Fruit fly (Drosophila melanogaster) whole organism, prepupa: ENCODE measurements around the gene CG5087.

Experiments used
- CG15336 ChIP-seq: fragments of 200-800 bp; sonication (Bioruptor generic); IDR thresholded peaks from 2 replicates; pipeline ENCODE4 v1.3.6; 2022; ENCODE audit warnings: missing biosample characterization, missing genetic modification characterization
- CG1621 ChIP-seq: fragments of 200-800 bp; sonication (Bioruptor generic); optimal IDR thresholded peaks from 3 replicates; lab custom pipeline; 2018; ENCODE audit warnings: missing biosample characterization, mild to moderate bottlenecking, missing genetic modification characterization
- CG16779 ChIP-seq: fragments of 200-800 bp; sonication (Bioruptor generic); optimal IDR thresholded peaks from 3 replicates; lab custom pipeline; 2017; ENCODE audit warnings: missing biosample characterization, mild to moderate bottlenecking, missing genetic modification characterization
- CG31627 ChIP-seq: fragments of 200-800 bp; sonication (Bioruptor generic); optimal IDR thresholded peaks from 3 replicates; lab custom pipeline; 2016; ENCODE audit warnings: missing biosample characterization, missing genetic modification characterization
- CG32006 ChIP-seq: fragments of 200-800 bp; sonication (Bioruptor generic); optimal IDR thresholded peaks from 3 replicates; lab custom pipeline; 2017; ENCODE audit warnings: missing biosample characterization, mild to moderate bottlenecking, missing genetic modification characterization
- CG3919 ChIP-seq: fragments of 200-800 bp; sonication (Bioruptor generic); optimal IDR thresholded peaks from 3 replicates; lab custom pipeline; 2016; ENCODE audit warnings: missing biosample characterization, missing genetic modification characterization
- CG4318 ChIP-seq: fragments of 200-800 bp; sonication (Bioruptor generic); optimal IDR thresholded peaks from 3 replicates; lab custom pipeline; 2017; ENCODE audit warnings: missing biosample characterization, mild to moderate bottlenecking, missing genetic modification characterization
- CG6163 ChIP-seq: fragments of 200-800 bp; sonication (Bioruptor generic); IDR thresholded peaks from 3 replicates; pipeline ENCODE4 v1.3.6; 2022; ENCODE audit warnings: missing biosample characterization, missing genetic modification characterization
- CG6276 ChIP-seq: fragments of 200-800 bp; sonication (Bioruptor generic); optimal IDR thresholded peaks from 2 replicates; lab custom pipeline; 2017; ENCODE audit warnings: missing biosample characterization, mild to moderate bottlenecking, missing genetic modification characterization
- CG6808 ChIP-seq: fragments of 200-800 bp; sonication (Bioruptor generic); optimal IDR thresholded peaks from 3 replicates; lab custom pipeline; 2017; ENCODE audit warnings: missing biosample characterization, missing genetic modification characterization, mild to moderate bottlenecking, moderate library complexity, missing genetic modification reagents
- CG7368 ChIP-seq: fragments of 200-800 bp; sonication (Bioruptor generic); optimal IDR thresholded peaks from 3 replicates; lab custom pipeline; 2016; ENCODE audit warnings: missing biosample characterization, missing genetic modification characterization
- CG8119 ChIP-seq: fragments of 200-800 bp; sonication (Bioruptor generic); IDR thresholded peaks from 3 replicates; pipeline ENCODE4 v1.3.6; 2022; ENCODE audit warnings: missing biosample characterization, missing genetic modification characterization
- Eip75B ChIP-seq: fragments of 200-800 bp; sonication (Bioruptor generic); optimal IDR thresholded peaks from 3 replicates; lab custom pipeline; 2016; ENCODE audit warnings: missing biosample characterization, missing genetic modification characterization
- Eip78C ChIP-seq: fragments of 200-800 bp; sonication (Bioruptor generic); peaks from one replicate; lab custom pipeline; 2016; ENCODE audit warnings: missing biosample characterization, missing genetic modification characterization
- Ets21C ChIP-seq: fragments of 200-800 bp; sonication (Bioruptor generic); optimal IDR thresholded peaks from 3 replicates; lab custom pipeline; 2016; ENCODE audit warnings: missing biosample characterization, missing genetic modification characterization
- Gug ChIP-seq: fragments of 200-800 bp; sonication (Bioruptor generic); IDR thresholded peaks from 2 replicates; pipeline ENCODE4 v1.3.6; 2022; ENCODE audit warnings: missing biosample characterization, missing genetic modification characterization
- Hr4 ChIP-seq: fragments of 200-800 bp; sonication (Bioruptor generic); optimal IDR thresholded peaks from 3 replicates; lab custom pipeline; 2016; ENCODE audit warnings: missing biosample characterization, missing genetic modification characterization
- Lpt ChIP-seq: fragments of 200-800 bp; sonication (Bioruptor generic); optimal IDR thresholded peaks from 3 replicates; lab custom pipeline; 2016; ENCODE audit warnings: missing biosample characterization, missing genetic modification characterization
- OdsH ChIP-seq: fragments of 200-800 bp; sonication (Bioruptor generic); optimal IDR thresholded peaks from 3 replicates; lab custom pipeline; 2016; ENCODE audit warnings: missing biosample characterization, missing genetic modification characterization
- Smox ChIP-seq: fragments of 200-800 bp; sonication (Bioruptor generic); optimal IDR thresholded peaks from 3 replicates; lab custom pipeline; 2016; ENCODE audit warnings: missing biosample characterization, missing genetic modification characterization
- Sox102F ChIP-seq: fragments of 200-800 bp; sonication (Bioruptor generic); optimal IDR thresholded peaks from 2 replicates; lab custom pipeline; 2016; ENCODE audit warnings: missing biosample characterization, mild to moderate bottlenecking, missing genetic modification characterization
- Sox15 ChIP-seq: fragments of 200-800 bp; sonication (Bioruptor generic); optimal IDR thresholded peaks from 3 replicates; lab custom pipeline; 2016; ENCODE audit warnings: missing biosample characterization, missing genetic modification characterization
- achi ChIP-seq: fragments of 200-800 bp; sonication (Bioruptor generic); optimal IDR thresholded peaks from 3 replicates; lab custom pipeline; 2016; ENCODE audit warnings: missing biosample characterization, missing genetic modification characterization
- acj6 ChIP-seq: fragments of 200-800 bp; sonication (Bioruptor generic); optimal IDR thresholded peaks from 3 replicates; lab custom pipeline; 2016; ENCODE audit warnings: missing biosample characterization, missing genetic modification characterization
- cyc ChIP-seq: fragments of 200-800 bp; sonication (Bioruptor generic); optimal IDR thresholded peaks from 3 replicates; lab custom pipeline; 2016; ENCODE audit warnings: missing biosample characterization, missing genetic modification characterization
- dac ChIP-seq: fragments of 200-800 bp; sonication (Bioruptor generic); optimal IDR thresholded peaks from 2 replicates; lab custom pipeline; 2017; ENCODE audit warnings: missing biosample characterization, mild to moderate bottlenecking, missing genetic modification characterization
- dsx ChIP-seq: fragments of 200-800 bp; optimal IDR thresholded peaks from 3 replicates; lab custom pipeline; 2019; ENCODE audit warnings: missing biosample characterization, mild to moderate bottlenecking, missing genetic modification characterization, moderate library complexity; ENCODE audit not compliant: poor library complexity, severe bottlenecking
- esn ChIP-seq: fragments of 200-800 bp; sonication (Bioruptor generic); optimal IDR thresholded peaks from 2 replicates; lab custom pipeline; 2016; ENCODE audit warnings: missing biosample characterization, mild to moderate bottlenecking, missing genetic modification characterization, moderate library complexity
- fd59A ChIP-seq: fragments of 200-800 bp; sonication (Bioruptor generic); optimal IDR thresholded peaks from 2 replicates; lab custom pipeline; 2017; ENCODE audit warnings: missing biosample characterization, mild to moderate bottlenecking, missing genetic modification characterization, missing genetic modification reagents
- fd85E ChIP-seq: fragments of 200-800 bp; sonication (Bioruptor generic); optimal IDR thresholded peaks from 3 replicates; lab custom pipeline; 2016; ENCODE audit warnings: missing biosample characterization, missing genetic modification characterization
- fkh ChIP-seq: fragments of 200-800 bp; sonication (Bioruptor generic); optimal IDR thresholded peaks from 3 replicates; lab custom pipeline; 2017; ENCODE audit warnings: missing biosample characterization, mild to moderate bottlenecking, missing genetic modification characterization, moderate library complexity
- net ChIP-seq: fragments of 200-800 bp; sonication (Bioruptor generic); optimal IDR thresholded peaks from 3 replicates; lab custom pipeline; 2016; ENCODE audit warnings: missing biosample characterization, missing genetic modification characterization
- pdm3 ChIP-seq: fragments of 200-800 bp; sonication (Bioruptor generic); optimal IDR thresholded peaks from 3 replicates; lab custom pipeline; 2016; ENCODE audit warnings: missing biosample characterization, missing genetic modification characterization
- salr ChIP-seq, 2 experiments: fragments of 200-800 bp; sonication (Bioruptor generic); optimal IDR thresholded peaks; 3 replicates each; lab custom pipeline; 2016 to 2018; ENCODE audit warnings: missing biosample characterization in 2 of 2, missing genetic modification characterization in 2 of 2, mild to moderate bottlenecking in 1 of 2
- ss ChIP-seq, 2 experiments: fragments of 200-800 bp; sonication (Bioruptor generic); optimal IDR thresholded peaks; 2 replicates in 1 of 2; 3 replicates in 1 of 2; lab custom pipeline; 2017 to 2018; ENCODE audit warnings: mild to moderate bottlenecking in 2 of 2, missing biosample characterization in 2 of 2, missing genetic modification characterization in 2 of 2, moderate library complexity in 1 of 2
- topi ChIP-seq: fragments of 200-800 bp; sonication (Bioruptor generic); optimal IDR thresholded peaks from 3 replicates; lab custom pipeline; 2016; ENCODE audit warnings: missing biosample characterization, missing genetic modification characterization

CG5087 gene

DNA sequence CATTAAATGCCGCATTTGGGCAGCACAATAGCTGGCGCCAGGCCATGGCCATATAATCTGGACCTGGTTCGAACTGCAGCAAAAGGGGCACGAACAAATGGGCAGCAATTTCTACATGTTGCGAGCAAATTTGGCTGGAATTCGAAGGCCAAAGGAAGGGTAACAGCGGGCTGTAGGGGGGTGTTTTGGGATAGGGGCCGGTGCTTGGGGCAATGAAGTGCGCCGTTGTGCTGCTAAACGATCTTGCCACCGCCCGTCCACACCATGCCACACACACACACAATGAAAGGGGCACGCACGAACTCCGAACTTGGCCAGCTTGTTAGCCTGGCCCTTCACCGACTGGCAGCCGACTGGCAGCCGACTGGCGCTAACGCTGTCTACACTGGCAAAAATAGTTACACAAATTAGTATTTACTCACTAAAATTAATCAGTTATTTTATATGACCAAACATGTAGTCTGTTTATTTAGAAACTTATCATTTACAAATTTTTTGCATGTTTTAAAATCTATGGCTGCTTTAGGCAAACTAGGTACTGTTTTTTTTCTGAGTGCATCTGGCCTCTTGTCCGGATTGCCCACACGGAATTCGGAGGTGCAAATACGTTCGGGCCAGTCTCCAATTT is 36.1 kb downstream of the CG5087 start (continued):
- TF ChIP-seq CG6276 (GFP tag; lab: Kevin White, UChicago) (no peak), CG1621 (tag; lab: Kevin White, UChicago) (no peak), topi (GFP tag; lab: Kevin White, UChicago) (peak; percentile 81), esn (GFP tag; lab: Kevin White, UChicago) (peak; percentile 56), fd59A (GFP tag; lab: Kevin White, UChicago) (no peak), CG7368 (GFP tag; lab: Kevin White, UChicago) (peak; percentile 73), fkh (GFP tag; lab: Kevin White, UChicago) (no peak), fd85E (peak; percentile 49), CG4318 (GFP tag; lab: Kevin White, UChicago) (no peak), CG15336 (GFP tag; lab: Robert Waterston, UW) (peak; percentile 42; the same call in 1 of the 2 replicates), acj6 (GFP tag; lab: Kevin White, UChicago) (peak; percentile 22), Sox15 (GFP tag; lab: Kevin White, UChicago) (peak; percentile 8), Smox (GFP tag; lab: Kevin White, UChicago) (peak; percentile 65)

- TF ChIP-seq acj6 (GFP tag; lab: Kevin White, UChicago) (no peak), OdsH (GFP tag; lab: Kevin White, UChicago) (no peak), Sox102F (GFP tag; lab: Kevin White, UChicago) (no peak), dsx (GFP tag; lab: Kevin White, UChicago) (no peak), Gug (GFP tag; lab: Robert Waterston, UW) (no peak), Hr4 (no peak), esn (GFP tag; lab: Kevin White, UChicago) (no peak)
Measured at dm6 chr3L:9037608-9038007, 39.6 kb downstream of the CG5087 start.

dm6 chr3L:9039189-9039588 is 41.2 kb downstream of the CG5087 start:
- TF ChIP-seq net (GFP tag; lab: Kevin White, UChicago) (no peak), CG6808 (GFP tag; lab: Kevin White, UChicago) (no peak), achi (GFP tag; lab: Kevin White, UChicago) (no peak), Eip75B (no peak), CG32006 (GFP tag; lab: Kevin White, UChicago) (no peak)

DNA sequence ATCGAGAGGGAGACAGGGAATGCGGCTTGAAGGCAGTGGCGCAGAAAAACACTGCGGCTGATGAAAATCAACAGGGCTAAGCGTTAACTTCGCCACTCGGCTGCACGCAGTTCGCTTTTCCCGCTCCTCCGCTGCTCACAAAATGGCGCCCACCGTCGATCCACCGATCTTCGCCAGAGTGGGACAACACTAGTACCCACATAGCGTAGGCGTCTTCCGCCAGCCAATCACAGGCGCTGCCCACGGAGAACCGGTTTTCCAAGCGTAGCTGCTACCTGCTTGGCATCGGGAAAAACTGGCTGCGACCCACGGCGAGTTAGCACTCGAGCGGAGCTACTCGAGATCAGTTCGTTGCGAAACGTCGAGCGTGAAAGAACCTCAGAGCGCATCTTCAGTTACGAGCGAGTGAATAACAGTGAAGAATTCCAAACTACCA is 43.1 kb downstream of the CG5087 start, which contains the start of gene Doc1:
Gene Doc1, plus strand, starts transcription at position 334 of the 436 bp plus-strand sequence.
- TF ChIP-seq CG8119 (no peak), pdm3 (no peak), Smox (GFP tag; lab: Kevin White, UChicago) (no peak), Lpt (GFP tag; lab: Kevin White, UChicago) (no peak), achi (GFP tag; lab: Kevin White, UChicago) (no peak), Eip75B (no peak), fkh (GFP tag; lab: Kevin White, UChicago) (no peak), acj6 (GFP tag; lab: Kevin White, UChicago) (no peak), Ets21C (no peak), salr (GFP tag; optimal IDR thresholded peaks at IDR 0.05; lab: Kevin White, UChicago) (no peak), CG6163 (peak; percentile 23; the same call in 1 of the 3 replicates), dac (no peak), CG16779 (tag; lab: Kevin White, UChicago) (no peak), Eip78C (GFP tag; lab: Kevin White, UChicago) (peak; percentile 25), CG31627 (GFP tag; lab: Kevin White, UChicago) (no peak), ss (GFP tag; optimal IDR thresholded peaks at IDR 0.05; lab: Kevin White, UChicago) (peak in 1 of 2 experiments; percentile 13), CG15336 (GFP tag; lab: Robert Waterston, UW) (no peak), Sox15 (GFP tag; lab: Kevin White, UChicago) (no peak), CG32006 (GFP tag; lab: Kevin White, UChicago) (no peak), CG3919 (GFP tag; lab: Kevin White, UChicago) (no peak), cyc (GFP tag; lab: Kevin White, UChicago) (no peak)
- TF ChIP-seq, all 60 proteins: peak for 3
